Fruit fly (Drosophila melanogaster) whole organism, embryonic: Measurements from ENCODE around the gene CG14332.

Source experiments
- Ada2b ChIP-seq: fragments of 200-800 bp; sonication (Bioruptor generic); IDR thresholded peaks from 2 replicates; pipeline ENCODE4 v1.3.6; 2022; ENCODE audit warnings: missing biosample characterization, missing genetic modification characterization
- CG10267 ChIP-seq: fragments of 200-800 bp; sonication (Bioruptor generic); optimal IDR thresholded peaks from 2 replicates; lab custom pipeline; 2018; ENCODE audit warnings: missing biosample characterization, mild to moderate bottlenecking, missing genetic modification characterization, moderate library complexity
- CG11247 ChIP-seq: fragments of 200-800 bp; sonication (Bioruptor generic); IDR thresholded peaks from 2 replicates; pipeline ENCODE4 v1.3.6; 2022; ENCODE audit warnings: missing biosample characterization, missing genetic modification characterization
- CG12942 ChIP-seq: fragments of 200-800 bp; sonication (Bioruptor generic); optimal IDR thresholded peaks from 3 replicates; lab custom pipeline; 2016; ENCODE audit warnings: missing biosample characterization, missing genetic modification characterization
- CG15514 ChIP-seq: fragments of 200-800 bp; sonication (Bioruptor generic); optimal IDR thresholded peaks from 3 replicates; lab custom pipeline; 2017; ENCODE audit warnings: missing biosample characterization, missing genetic modification characterization, mild to moderate bottlenecking, moderate library complexity, missing genetic modification reagents
- CG17361 ChIP-seq: fragments of 200-800 bp; sonication (Bioruptor generic); IDR thresholded peaks from 3 replicates; pipeline ENCODE4 v1.3.6; 2022; ENCODE audit warnings: missing biosample characterization, missing genetic modification characterization
- CG17802 ChIP-seq: fragments of 200-800 bp; sonication (Bioruptor generic); optimal IDR thresholded peaks from 2 replicates; lab custom pipeline; 2018; ENCODE audit warnings: missing biosample characterization, mild to moderate bottlenecking, missing genetic modification characterization, moderate library complexity
- CG1832 ChIP-seq: fragments of 200-800 bp; sonication (Bioruptor generic); optimal IDR thresholded peaks from 2 replicates; lab custom pipeline; 2017; ENCODE audit warnings: missing biosample characterization, mild to moderate bottlenecking, missing genetic modification characterization, inconsistent platforms
- CG2678 ChIP-seq: fragments of 200-800 bp; sonication (Bioruptor generic); optimal IDR thresholded peaks from 3 replicates; lab custom pipeline; 2019; ENCODE audit warnings: missing biosample characterization, mild to moderate bottlenecking, missing genetic modification characterization, moderate library complexity
- CG31441 ChIP-seq: fragments of 200-800 bp; sonication (Bioruptor generic); IDR thresholded peaks from 2 replicates; pipeline ENCODE4 v1.3.6; 2022; ENCODE audit warnings: missing biosample characterization, missing genetic modification characterization
- CG34224 ChIP-seq: fragments of 200-800 bp; sonication (Bioruptor generic); IDR thresholded peaks from 3 replicates; pipeline ENCODE4 v1.3.6; 2022; ENCODE audit warnings: missing biosample characterization, missing genetic modification characterization; ENCODE audit not compliant: partially characterized antibody
- CG3726 ChIP-seq: fragments of 200-800 bp; sonication (Bioruptor generic); IDR thresholded peaks from 3 replicates; pipeline ENCODE4, ENCODE4 v1.3.6; 2022; ENCODE audit warnings: missing biosample characterization, missing genetic modification characterization
- CG5180 ChIP-seq: fragments of 200-800 bp; sonication (Bioruptor generic); optimal IDR thresholded peaks from 3 replicates; lab custom pipeline; 2017; ENCODE audit warnings: missing biosample characterization, missing genetic modification characterization, mild to moderate bottlenecking, moderate library complexity, missing genetic modification reagents
- CG7556 ChIP-seq: fragments of 200-800 bp; sonication (Bioruptor generic); optimal IDR thresholded peaks from 2 replicates; lab custom pipeline; 2017; ENCODE audit warnings: missing biosample characterization, mild to moderate bottlenecking, missing genetic modification characterization
- CG7963 ChIP-seq: fragments of 200-800 bp; sonication (Bioruptor generic); IDR thresholded peaks from 3 replicates; pipeline ENCODE4 v1.3.6; 2022; ENCODE audit warnings: missing biosample characterization, missing genetic modification characterization; ENCODE audit not compliant: partially characterized antibody
- Camta ChIP-seq: fragments of 200-800 bp; sonication (Bioruptor generic); optimal IDR thresholded peaks from 2 replicates; lab custom pipeline; 2016; ENCODE audit warnings: missing biosample characterization, missing genetic modification characterization
- Dbx ChIP-seq: fragments of 200-800 bp; sonication (Bioruptor generic); IDR thresholded peaks from 3 replicates; pipeline ENCODE4 v1.3.6; 2022; ENCODE audit warnings: missing biosample characterization, missing genetic modification characterization
- E2f1 ChIP-seq: fragments of 200-800 bp; sonication (Bioruptor generic); IDR thresholded peaks from 2 replicates; pipeline ENCODE4 v1.3.6; 2022; ENCODE audit warnings: missing biosample characterization, missing genetic modification characterization
- ERR ChIP-seq: fragments of 200-800 bp; sonication (Bioruptor generic); optimal IDR thresholded peaks from 2 replicates; lab custom pipeline; 2016; ENCODE audit warnings: missing biosample characterization, missing genetic modification characterization
- Hsf ChIP-seq: fragments of 200-800 bp; sonication (Bioruptor generic); optimal IDR thresholded peaks from 3 replicates; lab custom pipeline; 2016; ENCODE audit warnings: missing biosample characterization, missing genetic modification characterization
- Lhr ChIP-seq: fragments of 200-800 bp; sonication (Bioruptor generic); optimal IDR thresholded peaks from 3 replicates; lab custom pipeline; 2017; ENCODE audit warnings: mild to moderate bottlenecking, missing biosample characterization, missing genetic modification reagents, missing genetic modification characterization
- NC2β ChIP-seq: fragments of 200-800 bp; sonication (Bioruptor generic); optimal IDR thresholded peaks from 2 replicates; lab custom pipeline; 2016; ENCODE audit warnings: missing biosample characterization, missing genetic modification characterization
- NfI ChIP-seq: fragments of 200-800 bp; sonication (Bioruptor generic); optimal IDR thresholded peaks from 3 replicates; lab custom pipeline; 2018; ENCODE audit warnings: missing biosample characterization, mild to moderate bottlenecking, missing genetic modification characterization, moderate library complexity
- Oli ChIP-seq: fragments of 200-800 bp; sonication (Bioruptor generic); optimal IDR thresholded peaks from 2 replicates; lab custom pipeline; 2018; ENCODE audit warnings: missing biosample characterization, mild to moderate bottlenecking, missing genetic modification characterization, moderate library complexity
- Pdp1 ChIP-seq, 2 experiments: fragments of 200-800 bp; sonication (Bioruptor generic); optimal IDR thresholded peaks; 3 replicates each; lab custom pipeline; 2016; ENCODE audit warnings: missing biosample characterization in 2 of 2, missing genetic modification characterization in 2 of 2, mild to moderate bottlenecking in 1 of 2, moderate library complexity in 1 of 2
- Rfx ChIP-seq: fragments of 200-800 bp; sonication (Bioruptor generic); IDR thresholded peaks from 2 replicates; pipeline ENCODE4 v1.3.6; 2022; ENCODE audit warnings: missing biosample characterization, missing genetic modification characterization
- Xbp1 ChIP-seq: fragments of 200-800 bp; sonication (Bioruptor generic); optimal IDR thresholded peaks from 3 replicates; lab custom pipeline; 2016; ENCODE audit warnings: missing biosample characterization, mild to moderate bottlenecking, missing genetic modification characterization
- ato ChIP-seq: fragments of 200-800 bp; sonication (Bioruptor generic); IDR thresholded peaks from 2 replicates; pipeline ENCODE4 v1.3.6; 2022; ENCODE audit warnings: missing biosample characterization, missing genetic modification characterization; ENCODE audit not compliant: partially characterized antibody
- bab2 ChIP-seq: fragments of 200-800 bp; sonication (Bioruptor generic); optimal IDR thresholded peaks from 2 replicates; lab custom pipeline; 2016; ENCODE audit warnings: missing biosample characterization, missing genetic modification characterization
- corto ChIP-seq: fragments of 200-800 bp; sonication (Bioruptor generic); optimal IDR thresholded peaks from 2 replicates; lab custom pipeline; 2016; ENCODE audit warnings: missing biosample characterization, mild to moderate bottlenecking, missing genetic modification characterization, moderate library complexity
- dan ChIP-seq: fragments of 200-800 bp; sonication (Bioruptor generic); IDR thresholded peaks from 2 replicates; pipeline ENCODE4 v1.3.6; 2022; ENCODE audit warnings: missing biosample characterization, missing genetic modification characterization
- dimm ChIP-seq: fragments of 200-800 bp; sonication (Bioruptor generic); IDR thresholded peaks from 2 replicates; pipeline ENCODE4 v1.3.6; 2022; ENCODE audit warnings: missing biosample characterization, missing genetic modification characterization
- ewg ChIP-seq: fragments of 200-800 bp; sonication (Bioruptor generic); optimal IDR thresholded peaks from 3 replicates; lab custom pipeline; 2017; ENCODE audit warnings: mild to moderate bottlenecking, missing biosample characterization, missing genetic modification reagents, missing genetic modification characterization
- exex ChIP-seq: fragments of 200-800 bp; sonication (Bioruptor generic); optimal IDR thresholded peaks from 4 replicates; lab custom pipeline; 2018; ENCODE audit warnings: missing biosample characterization, mild to moderate bottlenecking, missing genetic modification characterization, moderate library complexity
- grn ChIP-seq: fragments of 200-800 bp; sonication (Bioruptor generic); optimal IDR thresholded peaks from 3 replicates; lab custom pipeline; 2017; ENCODE audit warnings: missing biosample characterization, missing genetic modification characterization
- hkb ChIP-seq, 2 experiments: fragments of 200-800 bp in 1 of 2; fragments of >200 bp in 1 of 2; sonication (Bioruptor generic) in 1 of 2; IDR thresholded peaks in 1 of 2; optimal IDR thresholded peaks in 1 of 2; 2 replicates each; pipeline versions ENCODE4 v1.3.6 to Lab custom; 2017 to 2022; ENCODE audit warnings: missing biosample characterization in 1 of 2, missing genetic modification characterization in 1 of 2
- lab ChIP-seq: fragments of 200-800 bp; sonication (Bioruptor generic); optimal IDR thresholded peaks from 3 replicates; lab custom pipeline; 2017; ENCODE audit warnings: missing biosample characterization, missing genetic modification characterization, mild to moderate bottlenecking, moderate library complexity, missing genetic modification reagents
- nau ChIP-seq: fragments of 200-800 bp; sonication (Bioruptor generic); optimal IDR thresholded peaks from 3 replicates; lab custom pipeline; 2017; ENCODE audit warnings: missing biosample characterization, mild to moderate bottlenecking, missing genetic modification characterization, missing genetic modification reagents
- odd ChIP-seq: fragments of 200-800 bp; sonication (Bioruptor generic); optimal IDR thresholded peaks from 2 replicates; lab custom pipeline; 2017; ENCODE audit warnings: missing biosample characterization, mild to moderate bottlenecking, missing genetic modification characterization
- onecut ChIP-seq: fragments of 200-800 bp; sonication (Bioruptor generic); IDR thresholded peaks from 2 replicates; pipeline ENCODE4 v1.3.6; 2022; ENCODE audit warnings: missing biosample characterization, missing genetic modification characterization
- pum ChIP-seq: fragments of 200-800 bp; sonication (Bioruptor generic); optimal IDR thresholded peaks from 2 replicates; lab custom pipeline; 2016; ENCODE audit warnings: missing biosample characterization, missing genetic modification characterization
- slp2 ChIP-seq: fragments of 200-800 bp; sonication (Bioruptor generic); optimal IDR thresholded peaks from 2 replicates; lab custom pipeline; 2016; ENCODE audit warnings: missing biosample characterization, missing genetic modification characterization
- so ChIP-seq: fragments of 200-800 bp; sonication (Bioruptor generic); IDR thresholded peaks from 3 replicates; pipeline ENCODE4 v1.3.6; 2022; ENCODE audit warnings: missing biosample characterization, missing genetic modification characterization
- toy ChIP-seq: fragments of 200-800 bp; sonication (Bioruptor generic); IDR thresholded peaks from 2 replicates; pipeline ENCODE4 v1.3.6; 2022; ENCODE audit warnings: missing biosample characterization, missing genetic modification characterization
- tx ChIP-seq: fragments of 200-800 bp; sonication (Bioruptor generic); optimal IDR thresholded peaks from 2 replicates; lab custom pipeline; 2016; ENCODE audit warnings: missing biosample characterization, missing genetic modification characterization
- unpg ChIP-seq: fragments of 200-800 bp; sonication (Bioruptor generic); optimal IDR thresholded peaks from 3 replicates; lab custom pipeline; 2018; ENCODE audit warnings: missing biosample characterization, mild to moderate bottlenecking, missing genetic modification characterization, moderate library complexity
- vfl ChIP-seq: fragments of 200-800 bp; sonication (Bioruptor generic); optimal IDR thresholded peaks from 2 replicates; lab custom pipeline; 2016; ENCODE audit warnings: missing biosample characterization, missing genetic modification characterization
- zen ChIP-seq: fragments of 200-800 bp; sonication (Bioruptor generic); optimal IDR thresholded peaks from 3 replicates; lab custom pipeline; 2018; ENCODE audit warnings: missing biosample characterization, mild to moderate bottlenecking, missing genetic modification characterization, moderate library complexity
- zfh1 ChIP-seq: fragments of 200-800 bp; sonication (Bioruptor generic); IDR thresholded peaks from 3 replicates; pipeline ENCODE4 v1.3.6; 2022; ENCODE audit warnings: missing biosample characterization, missing genetic modification characterization

The CG14332 gene

DNA sequence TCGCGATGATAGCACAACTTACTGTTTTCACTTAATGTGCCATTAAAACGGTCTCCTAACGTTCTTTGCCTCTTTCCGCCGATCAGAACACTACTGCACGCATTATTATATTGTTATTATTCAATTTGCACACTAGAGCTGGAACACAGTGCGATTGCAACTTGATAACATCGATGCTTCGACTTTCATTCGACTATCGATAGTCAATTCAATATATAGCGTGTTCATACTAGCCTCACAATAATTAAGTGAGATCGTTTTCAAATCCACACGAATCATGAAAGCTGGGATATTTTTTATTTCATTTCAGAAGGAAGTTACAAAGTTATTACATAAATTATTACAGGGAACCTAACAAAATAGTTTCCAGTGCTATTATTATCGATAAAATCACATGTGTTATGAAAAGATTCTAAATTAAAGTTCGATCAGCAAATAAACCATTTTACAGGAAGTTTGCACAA lies 20.7 kb downstream of the CG14332 start (continued):
- TF ChIP-seq exex (peak; percentile 56), lab (GFP tag; lab: Kevin White, UChicago) (peak; percentile 13), pum (GFP tag; lab: Kevin White, UChicago) (peak; percentile 52), CG1832 (GFP tag; lab: Kevin White, UChicago) (no peak), zfh1 (GFP tag; lab: Robert Waterston, UW) (no peak), CG10267 (tag; lab: Kevin White, UChicago) (peak; percentile 16), Oli (tag; lab: Kevin White, UChicago) (peak; percentile 55), E2f1 (GFP tag; lab: Robert Waterston, UW) (0 out of 2 replicates have a peak, but pooled peaks have one; percentile 29), CG17361 (GFP tag; lab: Robert Waterston, UW) (0 out of 3 replicates have a peak, but pooled peaks have one; percentile 16), CG11247 (GFP tag; lab: Robert Waterston, UW) (peak; percentile 36; the same call in 1 of the 2 replicates), CG3726 (GFP tag; lab: Robert Waterston, UW) (no peak), NC2β (GFP tag; lab: Kevin White, UChicago) (peak; percentile 26), CG12942 (GFP tag; lab: Kevin White, UChicago) (peak; percentile 57), Camta (peak; percentile 53), dan (GFP tag; lab: Robert Waterston, UW) (no peak), vfl (GFP tag; lab: Kevin White, UChicago) (peak; percentile 54), Lhr (peak; percentile 61), toy (no peak), corto (no peak), CG7963 (GFP tag; lab: Robert Waterston, UW) (peak; percentile 73; the same call in 2 of the 3 replicates), hkb (optimal IDR thresholded peaks at IDR 0.05; lab: Kevin White, UChicago) (no peak), hkb (GFP tag; IDR thresholded peaks at IDR 0.05; lab: Robert Waterston, UW) (0 out of 2 replicates have a peak, but pooled peaks have one; percentile 36), onecut (no peak), nau (GFP tag; lab: Kevin White, UChicago) (no peak), dimm (GFP tag; lab: Robert Waterston, UW) (no peak), ERR (GFP tag; lab: Kevin White, UChicago) (peak; percentile 15), CG15514 (GFP tag; lab: Kevin White, UChicago) (peak; percentile 37), Dbx (GFP tag; lab: Robert Waterston, UW) (peak; percentile 68; the same call in 2 of the 3 replicates), zen (tag; lab: Kevin White, UChicago) (peak; percentile 38), tx (GFP tag; lab: Kevin White, UChicago) (peak; percentile 44), ewg (GFP tag; lab: Kevin White, UChicago) (peak; percentile 16), bab2 (GFP tag; lab: Kevin White, UChicago) (peak; percentile 37), so (GFP tag; lab: Robert Waterston, UW) (peak; percentile 51; the same call in 2 of the 3 replicates), CG34224 (GFP tag; lab: Robert Waterston, UW) (peak; percentile 77; the same call in 1 of the 3 replicates), Ada2b (GFP tag; lab: Robert Waterston, UW) (peak; percentile 51; the same call in 1 of the 2 replicates), ato (GFP tag; lab: Robert Waterston, UW) (peak; percentile 81), grn (GFP tag; lab: Kevin White, UChicago) (peak; percentile 76), Rfx (peak; percentile 75), CG7556 (GFP tag; lab: Kevin White, UChicago) (peak; percentile 13), unpg (peak; percentile 49), odd (peak; percentile 33), slp2 (GFP tag; lab: Kevin White, UChicago) (peak; percentile 43), CG5180 (GFP tag; lab: Kevin White, UChicago) (no peak), Hsf (GFP tag; lab: Kevin White, UChicago) (peak; percentile 82), CG2678 (tag; lab: Kevin White, UChicago) (peak; percentile 59), Pdp1 (GFP tag; optimal IDR thresholded peaks at IDR 0.05; lab: Kevin White, UChicago) (peak; percentile 61 to 85), CG31441 (GFP tag; lab: Robert Waterston, UW) (peak; percentile 37), NfI (GFP tag; lab: Kevin White, UChicago) (peak; percentile 69), CG17802 (tag; lab: Kevin White, UChicago) (peak; percentile 66), Xbp1 (GFP tag; lab: Kevin White, UChicago) (peak; percentile 72)
